Worm (Caenorhabditis elegans) whole organism, young adult: ENCODE results near the gene T24C12.4.
A peak's percentile ranks its signal among the peaks of the same experiment; 100 is the strongest.

ENCODE experiments used
- B0336.3 ChIP-seq: fragments of 200-800 bp; sonication (Bioruptor generic); IDR thresholded peaks from 2 replicates; pipeline ENCODE4 v1.3.6; 2022; ENCODE audit warnings: missing genetic modification characterization, missing compliant biosample characterization
- F23B12.7 ChIP-seq: sonication (generic microtip); optimal IDR thresholded peaks from 2 replicates; lab custom pipeline; 2017; ENCODE audit warnings: missing genetic modification characterization, mild to moderate bottlenecking, missing compliant biosample characterization, antibody characterized with exemption, moderate library complexity; ENCODE audit not compliant: insufficient read depth
- F33H1.4 ChIP-seq: fragments of 200-800 bp; sonication (Bioruptor generic); IDR thresholded peaks from 2 replicates; pipeline ENCODE4 v1.3.6; 2022; ENCODE audit warnings: missing genetic modification reagents, missing genetic modification characterization, missing compliant biosample characterization
- K12H6.12 ChIP-seq: fragments of 200-800 bp; sonication (Bioruptor generic); optimal IDR thresholded peaks from 2 replicates; lab custom pipeline; 2018; ENCODE audit warnings: mild to moderate bottlenecking, missing genetic modification characterization, missing compliant biosample characterization
- T07F8.4 ChIP-seq: sonication (generic microtip); optimal IDR thresholded peaks from 2 replicates; lab custom pipeline; 2016; ENCODE audit warnings: mild to moderate bottlenecking, missing genetic modification characterization, moderate library complexity, missing compliant biosample characterization
- Y56A3A.18 ChIP-seq: fragments of 200-800 bp; sonication (Bioruptor generic); IDR thresholded peaks from 2 replicates; pipeline ENCODE4 v1.3.6; 2022; ENCODE audit warnings: missing genetic modification reagents, missing genetic modification characterization, missing compliant biosample characterization
- Y67H2A.10 ChIP-seq: fragments of 200-800 bp; sonication (Bioruptor generic); conservative IDR thresholded peaks from 2 replicates; pipeline ENCODE4 v1.3.6; 2022; ENCODE audit warnings: missing genetic modification reagents, missing genetic modification characterization, missing compliant biosample characterization
- ZK185.1 ChIP-seq: sonication (generic microtip); optimal IDR thresholded peaks from 2 replicates; lab custom pipeline; 2016; ENCODE audit warnings: mild to moderate bottlenecking, missing genetic modification characterization, missing compliant biosample characterization; ENCODE audit not compliant: poor library complexity, severe bottlenecking
- atf-7 ChIP-seq: sonication (generic microtip); optimal IDR thresholded peaks from 2 replicates; lab custom pipeline; 2017; ENCODE audit warnings: mild to moderate bottlenecking, missing genetic modification characterization, missing compliant biosample characterization
- attf-3 ChIP-seq: fragments of 200-800 bp; sonication (Bioruptor generic); conservative IDR thresholded peaks from 2 replicates; pipeline ENCODE4 v1.3.6; 2022; ENCODE audit warnings: missing genetic modification reagents, missing genetic modification characterization, missing compliant biosample characterization
- attf-5 ChIP-seq: fragments of 200-800 bp; sonication (Bioruptor generic); optimal IDR thresholded peaks from 2 replicates; lab custom pipeline; 2018; ENCODE audit warnings: mild to moderate bottlenecking, missing genetic modification characterization, missing compliant biosample characterization
- ccch-3 ChIP-seq: fragments of 200-800 bp; sonication (Bioruptor generic); optimal IDR thresholded peaks from 2 replicates; lab custom pipeline; 2018; ENCODE audit warnings: mild to moderate bottlenecking, missing genetic modification characterization, missing compliant biosample characterization
- cebp-1 ChIP-seq, 2 experiments: fragments of 200-800 bp in 1 of 2; sonication (Bioruptor generic) in 1 of 2; sonication (generic microtip) in 1 of 2; IDR thresholded peaks in 1 of 2; optimal IDR thresholded peaks in 1 of 2; 2 replicates each; pipeline versions ENCODE4 v1.3.6 to Lab custom; 2017 to 2022; ENCODE audit warnings: missing compliant biosample characterization in 2 of 2, missing genetic modification characterization in 2 of 2, mild to moderate bottlenecking in 1 of 2, missing genetic modification reagents in 1 of 2, moderate library complexity in 1 of 2
- ceh-27 ChIP-seq: fragments of 200-800 bp; sonication (Bioruptor generic); optimal IDR thresholded peaks from 2 replicates; lab custom pipeline; 2018; ENCODE audit warnings: mild to moderate bottlenecking, missing genetic modification characterization, moderate library complexity, missing compliant biosample characterization
- dpff-1 ChIP-seq: sonication (generic microtip); optimal IDR thresholded peaks from 2 replicates; lab custom pipeline; 2017; ENCODE audit warnings: mild to moderate bottlenecking, missing genetic modification characterization, missing compliant biosample characterization
- efl-1 ChIP-seq: fragments of 150-350 bp; optimal IDR thresholded peaks from 2 replicates; lab custom pipeline; 2014; ENCODE audit warnings: missing biosample characterization, missing genetic modification reagents, missing genetic modification characterization
- ekl-4 ChIP-seq: fragments of 200-800 bp; sonication (Bioruptor generic); IDR thresholded peaks from 2 replicates; pipeline ENCODE4 v1.3.6; 2022; ENCODE audit warnings: missing genetic modification reagents, missing genetic modification characterization, missing compliant biosample characterization
- hmg-1.2 ChIP-seq: fragments of 200-800 bp; sonication (Bioruptor generic); IDR thresholded peaks from 2 replicates; pipeline ENCODE4 v1.3.6; 2022; ENCODE audit warnings: missing genetic modification reagents, missing genetic modification characterization, missing compliant biosample characterization
- hmg-20 ChIP-seq: fragments of 200-800 bp; sonication (Bioruptor generic); IDR thresholded peaks from 2 replicates; pipeline ENCODE4 v1.3.6; 2022; ENCODE audit warnings: missing genetic modification reagents, missing genetic modification characterization, missing compliant biosample characterization
- let-607 ChIP-seq, 2 experiments: fragments of 200-800 bp in 1 of 2; sonication (Bioruptor generic) in 1 of 2; sonication (generic microtip) in 1 of 2; optimal IDR thresholded peaks; 2 replicates each; lab custom pipeline; 2016 to 2018; ENCODE audit warnings: mild to moderate bottlenecking in 2 of 2, missing compliant biosample characterization in 2 of 2, missing genetic modification characterization in 2 of 2, moderate library complexity in 2 of 2, missing genotype in 1 of 2
- lin-35 ChIP-seq, 3 experiments: fragments of 150-350 bp in 2 of 3; sonication (generic microtip) in 1 of 3; optimal IDR thresholded peaks; 2 replicates each; lab custom pipeline; 2014 to 2018; ENCODE audit warnings: missing biosample characterization in 3 of 3, missing genetic modification characterization in 3 of 3, missing genetic modification reagents in 3 of 3
- lin-40 ChIP-seq: sonication (generic microtip); optimal IDR thresholded peaks from 2 replicates; lab custom pipeline; 2016; ENCODE audit warnings: missing genetic modification characterization, mild to moderate bottlenecking, missing compliant biosample characterization, missing genotype, missing genetic modification reagents
- lsl-1 ChIP-seq: fragments of 200-800 bp; sonication (Bioruptor generic); optimal IDR thresholded peaks from 2 replicates; lab custom pipeline; 2018; ENCODE audit warnings: mild to moderate bottlenecking, missing genetic modification characterization, moderate library complexity, missing compliant biosample characterization
- madf-10 ChIP-seq: sonication (generic microtip); optimal IDR thresholded peaks from 2 replicates; lab custom pipeline; 2016; ENCODE audit warnings: mild to moderate bottlenecking, missing genetic modification characterization, missing compliant biosample characterization
- madf-6 ChIP-seq: fragments of 200-800 bp; sonication (Bioruptor generic); IDR thresholded peaks from 2 replicates; pipeline ENCODE4 v1.3.6; 2022; ENCODE audit warnings: missing genetic modification reagents, missing genetic modification characterization, missing compliant biosample characterization
- nhr-80 ChIP-seq: sonication (generic microtip); optimal IDR thresholded peaks from 2 replicates; lab custom pipeline; 2016; ENCODE audit warnings: missing genetic modification characterization, missing compliant biosample characterization
- pbrm-1 ChIP-seq: fragments of 200-800 bp; sonication (Bioruptor generic); IDR thresholded peaks from 2 replicates; pipeline ENCODE4 v1.3.6; 2022; ENCODE audit warnings: missing genetic modification reagents, missing genetic modification characterization, missing compliant biosample characterization
- pha-4 ChIP-seq: fragments of 150-350 bp; sonication (generic microtip); optimal IDR thresholded peaks from 2 replicates; lab custom pipeline; 2014; ENCODE audit warnings: missing biosample characterization, missing genetic modification reagents, missing genetic modification characterization
- rcor-1 ChIP-seq: fragments of 200-800 bp; sonication (Bioruptor generic); IDR thresholded peaks from 2 replicates; pipeline ENCODE4 v1.3.6; 2022; ENCODE audit warnings: missing genetic modification reagents, missing genetic modification characterization, missing compliant biosample characterization
- repo-1 ChIP-seq: sonication (generic microtip); optimal IDR thresholded peaks from 2 replicates; lab custom pipeline; 2017; ENCODE audit warnings: mild to moderate bottlenecking, missing genetic modification characterization, missing compliant biosample characterization
- snpc-1.1 ChIP-seq: sonication (generic microtip); optimal IDR thresholded peaks from 2 replicates; lab custom pipeline; 2017; ENCODE audit warnings: missing genetic modification characterization, mild to moderate bottlenecking, missing compliant biosample characterization, antibody characterized with exemption, moderate library complexity, missing genotype, missing genetic modification reagents; ENCODE audit not compliant: insufficient read depth
- snpc-3.4 ChIP-seq: sonication (generic microtip); optimal IDR thresholded peaks from 2 replicates; lab custom pipeline; 2017; ENCODE audit warnings: missing genetic modification characterization, mild to moderate bottlenecking, missing compliant biosample characterization, antibody characterized with exemption, moderate library complexity, missing genotype, missing genetic modification reagents
- snpc-4 ChIP-seq, 5 experiments: fragments of 150-350 bp in 1 of 5; sonication (generic microtip) in 4 of 5; optimal IDR thresholded peaks; 2 replicates each; lab custom pipeline; 2014 to 2018; ENCODE audit warnings: missing genetic modification characterization in 5 of 5, missing biosample characterization in 3 of 5, antibody characterized with exemption in 2 of 5, mild to moderate bottlenecking in 2 of 5, missing compliant biosample characterization in 2 of 5, missing genotype in 2 of 5, moderate library complexity in 2 of 5, missing genetic modification reagents in 1 of 5
- tbp1 ChIP-seq: fragments of 200-800 bp; sonication (Bioruptor generic); optimal IDR thresholded peaks from 2 replicates; lab custom pipeline; 2018; ENCODE audit warnings: mild to moderate bottlenecking, missing genetic modification characterization, missing compliant biosample characterization
- unc-62 ChIP-seq: fragments of 150-350 bp; optimal IDR thresholded peaks from 2 replicates; lab custom pipeline; 2014; ENCODE audit warnings: missing biosample characterization, missing genetic modification reagents, missing genetic modification characterization
- ztf-18 ChIP-seq: sonication (generic microtip); optimal IDR thresholded peaks from 2 replicates; lab custom pipeline; 2016; ENCODE audit warnings: missing genotype, mild to moderate bottlenecking, missing genetic modification characterization, missing compliant biosample characterization
- ztf-3 ChIP-seq: fragments of 200-800 bp; sonication (Bioruptor generic); optimal IDR thresholded peaks from 2 replicates; lab custom pipeline; 2018; ENCODE audit warnings: mild to moderate bottlenecking, missing genetic modification characterization, missing compliant biosample characterization

T24C12.4 gene

ce11 chrX:2242568-2243185, 37.8 kb upstream of the T24C12.4 start, which contains the start of gene rpl-11.2 (continued):
- TF ChIP-seq efl-1 (peak; percentile 9), pha-4 (tag; lab: Kevin White, UChicago) (peak; percentile 97)

- TF ChIP-seq lin-40 (tag; lab: Kevin White, UChicago): no peak
- no peak for TF ChIP-seq snpc-4 (GFP tag; optimal IDR thresholded peaks at IDR 0.05; lab: Kevin White, UChicago)
- TF ChIP-seq snpc-4 (tag; optimal IDR thresholded peaks at IDR 0.05; lab: Kevin White, UChicago): peak in 1 of 4 experiments; percentile 11
These were observed 36.4 kb upstream of the T24C12.4 start for ce11 chrX:2241147-2241798.

- TF ChIP-seq tbp1 (GFP tag; lab: Kevin White, UChicago) (peak; percentile 7), hmg-1.2 (GFP tag; lab: Robert Waterston, UW) (peak; percentile 82), Y56A3A.18 (0 out of 2 replicates have a peak, but pooled peaks have one; percentile 45), madf-6 (0 out of 2 replicates have a peak, but pooled peaks have one; percentile 14), pbrm-1 (peak; percentile 30; the same call in 1 of the 2 replicates), nhr-80 (peak; percentile 69), ztf-3 (GFP tag; lab: Kevin White, UChicago) (no peak), attf-5 (GFP tag; lab: Kevin White, UChicago) (peak; percentile 58), F33H1.4 (GFP tag; lab: Robert Waterston, UW) (peak; percentile 63), pha-4 (tag; lab: Kevin White, UChicago) (peak; percentile 39), ZK185.1 (peak; percentile 26), madf-10 (tag; lab: Kevin White, UChicago) (peak; percentile 30), rcor-1 (GFP tag; lab: Robert Waterston, UW) (no peak), atf-7 (no peak), snpc-4 (GFP tag; optimal IDR thresholded peaks at IDR 0.05; lab: Kevin White, UChicago) (no peak), snpc-4 (tag; optimal IDR thresholded peaks at IDR 0.05; lab: Kevin White, UChicago) (peak in 1 of 4 experiments; percentile 59), lin-40 (tag; lab: Kevin White, UChicago) (peak; percentile 72), cebp-1 (GFP tag; IDR thresholded peaks at IDR 0.05; lab: Robert Waterston, UW) (no peak), cebp-1 (tag; optimal IDR thresholded peaks at IDR 0.05; lab: Kevin White, UChicago) (peak; percentile 62), ekl-4 (GFP tag; lab: Robert Waterston, UW) (peak; percentile 47; the same call in 1 of the 2 replicates), unc-62 (GFP tag; lab: Kevin White, UChicago) (peak; percentile 7), T07F8.4 (no peak), ceh-27 (GFP tag; lab: Kevin White, UChicago) (peak; percentile 48), hmg-20 (GFP tag; lab: Robert Waterston, UW) (no peak), lin-35 (GFP tag; optimal IDR thresholded peaks at IDR 0.05; lab: Kevin White, UChicago) (peak in 1 of 3 experiments; percentile 57), repo-1 (tag; lab: Kevin White, UChicago) (no peak)
- TF ChIP-seq, all 124 proteins: peak for 18
These were observed 32.6 kb upstream of the T24C12.4 start, which contains the start of gene vha-15 for ce11 chrX:2237438-2237961. Gene vha-15 (plus strand): TSS chrX:2237911.

ce11 chrX:2233929-2234328, 29.1 kb upstream of the T24C12.4 start, which contains the start of gene T14F9.2:
Gene T14F9.2 (plus strand): TSS chrX:2234324.
- no peak for TF ChIP-seq repo-1 (tag; lab: Kevin White, UChicago)
- no peak for TF ChIP-seq F23B12.7 (tag; lab: Kevin White, UChicago)
- no peak for TF ChIP-seq ztf-18
- TF ChIP-seq ccch-3 (GFP tag; lab: Kevin White, UChicago): no peak
- TF ChIP-seq snpc-1.1 (tag; lab: Kevin White, UChicago): no peak
- TF ChIP-seq F33H1.4 (GFP tag; lab: Robert Waterston, UW): peak; percentile 42; the same call in 1 of the 2 replicates
- peak; percentile 14 for TF ChIP-seq efl-1
- no peak for TF ChIP-seq Y67H2A.10 (GFP tag; lab: Robert Waterston, UW)
- TF ChIP-seq tbp1 (GFP tag; lab: Kevin White, UChicago): no peak
- no peak for TF ChIP-seq B0336.3 (GFP tag; lab: Robert Waterston, UW)
- no peak for TF ChIP-seq let-607 (tag; optimal IDR thresholded peaks at IDR 0.05; lab: Kevin White, UChicago)
- no peak for TF ChIP-seq snpc-3.4 (tag; lab: Kevin White, UChicago)
- peak; percentile 11 for TF ChIP-seq nhr-80
- no peak for TF ChIP-seq atf-7
- no peak for TF ChIP-seq dpff-1 (tag; lab: Kevin White, UChicago)
- TF ChIP-seq attf-3 (GFP tag; lab: Robert Waterston, UW): no peak
- no peak for TF ChIP-seq lsl-1
- no peak for TF ChIP-seq K12H6.12 (tag; lab: Kevin White, UChicago)
